Worm (Caenorhabditis elegans) whole organism, L4 larva: ENCODE data around the gene F38B6.3.

Experiments used
- daf-12 ChIP-seq: fragments of 150-350 bp; optimal IDR thresholded peaks from 2 replicates; lab custom pipeline; 2014; ENCODE audit warnings: missing biosample characterization, missing genetic modification reagents, missing genetic modification characterization
- lir-3 ChIP-seq: sonication (generic microtip); optimal IDR thresholded peaks from 2 replicates; lab custom pipeline; 2016; ENCODE audit warnings: mild to moderate bottlenecking, missing genetic modification characterization, missing compliant biosample characterization
- pha-4 ChIP-seq, 2 experiments: fragments of 150-350 bp in 1 of 2; fragments of 200-800 bp in 1 of 2; sonication (Bioruptor generic) in 1 of 2; IDR thresholded peaks in 1 of 2; optimal IDR thresholded peaks in 1 of 2; 2 replicates each; pipeline versions ENCODE4 v1.3.6 to Lab custom; 2014 to 2022; ENCODE audit warnings: missing genetic modification characterization in 2 of 2, missing genetic modification reagents in 2 of 2, missing biosample characterization in 1 of 2, missing compliant biosample characterization in 1 of 2
- spr-3 ChIP-seq: fragments of 200-800 bp; sonication (Bioruptor generic); optimal IDR thresholded peaks from 2 replicates; lab custom pipeline; 2018; ENCODE audit warnings: mild to moderate bottlenecking, missing genetic modification characterization, missing compliant biosample characterization

- TF ChIP-seq lir-3 (no peak), pha-4 (GFP tag; IDR thresholded peaks at IDR 0.05; lab: Robert Waterston, UW) (no peak; the same call in 1 of the 2 replicates), pha-4 (tag; optimal IDR thresholded peaks at IDR 0.05; lab: Kevin White, UChicago) (no peak), daf-12 (tag; lab: Kevin White, UChicago) (no peak), spr-3 (GFP tag; lab: Kevin White, UChicago) (no peak)
Measured at ce11 chrX:6744537-6744936, 51.1 kb downstream of the F38B6.3 start.
